Worm (Caenorhabditis elegans): ENCODE data around the gene unc-22.

The unc-22 gene

ce11 chrIV:11938554-11938953, 72.3 kb downstream of the unc-22 start (continued):
- TF ChIP-seq mab-9 (GFP tag; IDR thresholded peaks at IDR 0.05) (no peak), ztf-11 (tag; optimal IDR thresholded peaks at IDR 0.05) (no peak), ceh-88 (GFP tag; IDR thresholded peaks at IDR 0.05) (no peak), aha-1 (tag; optimal IDR thresholded peaks at IDR 0.05) (no peak)

ce11 chrIV:11937087-11937486, 73.7 kb downstream of the unc-22 start, which contains the start of gene slc-5A12:
Gene slc-5A12 (plus strand): TSS chrIV:11937419.
- TF ChIP-seq snu-23 (GFP tag; optimal IDR thresholded peaks at IDR 0.05) (peak; percentile 20), nhr-28 (tag; optimal IDR thresholded peaks at IDR 0.05) (no peak), nhr-12 (tag; optimal IDR thresholded peaks at IDR 0.05) (no peak), elt-3 (tag; optimal IDR thresholded peaks at IDR 0.05) (peak in 1 of 6 experiments; percentile 1), nhr-85 (tag) (peak; percentile 41), ceh-82 (tag; optimal IDR thresholded peaks at IDR 0.05) (no peak), sup-37 (GFP tag; optimal IDR thresholded peaks at IDR 0.05) (no peak), ztf-4 (tag; optimal IDR thresholded peaks at IDR 0.05) (no peak), blmp-1 (tag; optimal IDR thresholded peaks at IDR 0.05) (peak; percentile 72), unc-30 (tag; optimal IDR thresholded peaks at IDR 0.05) (no peak), swsn-7 (tag; optimal IDR thresholded peaks at IDR 0.05) (no peak), egl-27 (tag; optimal IDR thresholded peaks at IDR 0.05) (no peak)

DNA sequence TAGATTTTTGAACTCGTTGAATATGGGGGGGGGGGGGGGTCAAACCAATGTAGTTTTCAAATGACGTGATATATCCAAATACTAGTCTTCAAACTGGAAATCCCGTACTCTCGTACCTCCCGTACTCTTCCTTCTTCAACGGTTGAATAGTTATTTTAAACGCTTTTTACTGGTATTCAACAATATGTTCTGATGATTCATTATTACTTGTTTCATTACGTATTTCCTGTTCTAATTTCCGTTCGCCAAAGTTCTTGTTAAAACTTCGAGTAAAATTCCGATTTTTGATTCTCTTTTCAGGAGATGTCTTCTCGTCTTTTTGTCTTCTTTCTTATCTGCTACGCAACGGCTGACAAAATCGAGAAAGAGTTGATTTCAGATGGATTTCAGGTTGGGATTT, 80.2 kb downstream of the unc-22 start, which contains the start of gene nhx-9:
TSS of gene nhx-9 (plus strand) at position 301 of the 400 bp plus-strand sequence.
- no peak for TF ChIP-seq C16A3.4 (tag; optimal IDR thresholded peaks at IDR 0.05)
- no peak for TF ChIP-seq isw-1 (GFP tag; IDR thresholded peaks at IDR 0.05)
- TF ChIP-seq elt-2 (tag; optimal IDR thresholded peaks at IDR 0.05) = no peak
- TF ChIP-seq rnt-1 (tag; optimal IDR thresholded peaks at IDR 0.05) = no peak
- no peak for TF ChIP-seq zag-1 (tag; optimal IDR thresholded peaks at IDR 0.05)
- TF ChIP-seq sox-4 (tag; optimal IDR thresholded peaks at IDR 0.05) = no peak
- no peak for TF ChIP-seq hlh-4 (tag; optimal IDR thresholded peaks at IDR 0.05)
- no peak for TF ChIP-seq nhr-85 (tag)
- TF ChIP-seq lsy-2 (tag; optimal IDR thresholded peaks at IDR 0.05) = no peak
- TF ChIP-seq Y116A8C.19 (tag; optimal IDR thresholded peaks at IDR 0.05; ENCODE audit: borderline replicate concordance) = no peak

- TF ChIP-seq lsy-2 (tag; optimal IDR thresholded peaks at IDR 0.05) (peak in 1 of 2 experiments; percentile 66), nhr-28 (tag; optimal IDR thresholded peaks at IDR 0.05) (no peak), tlp-1 (tag; optimal IDR thresholded peaks at IDR 0.05) (no peak), alr-1 (tag; optimal IDR thresholded peaks at IDR 0.05; ENCODE audit: borderline replicate concordance) (no peak), dsc-1 (tag; optimal IDR thresholded peaks at IDR 0.05) (no peak), nhr-47 (tag; optimal IDR thresholded peaks at IDR 0.05) (peak; percentile 56), xbp-1 (tag; optimal IDR thresholded peaks at IDR 0.05) (peak; percentile 25), nhr-20 (tag; optimal IDR thresholded peaks at IDR 0.05) (peak; percentile 94), nhr-84 (tag; optimal IDR thresholded peaks at IDR 0.05) (no peak), zip-4 (GFP tag; optimal IDR thresholded peaks at IDR 0.05) (no peak), nhr-71 (tag; optimal IDR thresholded peaks at IDR 0.05) (peak; percentile 66), fkh-8 (tag; optimal IDR thresholded peaks at IDR 0.05) (no peak), nhr-85 (tag) (peak; percentile 81), nhr-76 (tag; optimal IDR thresholded peaks at IDR 0.05) (no peak), ceh-88 (GFP tag; IDR thresholded peaks at IDR 0.05) (peak; percentile 41; the same call in 1 of the 2 replicates), C16A3.4 (tag; optimal IDR thresholded peaks at IDR 0.05) (peak; percentile 43), ceh-82 (tag; optimal IDR thresholded peaks at IDR 0.05) (peak in 2 of 3 experiments; percentile 27 to 35), grh-1 (GFP tag; IDR thresholded peaks at IDR 0.05) (peak; percentile 27; the same call in 1 of the 2 replicates), unc-130 (tag; optimal IDR thresholded peaks at IDR 0.05) (no peak), aha-1 (tag; optimal IDR thresholded peaks at IDR 0.05) (no peak), nhr-77 (tag; optimal IDR thresholded peaks at IDR 0.05) (peak; percentile 30), rnt-1 (tag; optimal IDR thresholded peaks at IDR 0.05) (peak; percentile 83), zag-1 (tag; optimal IDR thresholded peaks at IDR 0.05) (no peak), snpc-4 (tag; optimal IDR thresholded peaks at IDR 0.05) (no peak), hpl-2 (GFP tag; optimal IDR thresholded peaks at IDR 0.05) (no peak), efl-3 (GFP tag; optimal IDR thresholded peaks at IDR 0.05) (no peak), ces-1 (GFP tag; optimal IDR thresholded peaks at IDR 0.05) (no peak), egl-13 (tag; optimal IDR thresholded peaks at IDR 0.05) (no peak), sox-4 (tag; optimal IDR thresholded peaks at IDR 0.05) (no peak), nhr-12 (tag; optimal IDR thresholded peaks at IDR 0.05) (no peak), irx-1 (tag; optimal IDR thresholded peaks at IDR 0.05) (peak; percentile 38), C34B4.2 (tag; optimal IDR thresholded peaks at IDR 0.05) (no peak), mep-1 (tag; optimal IDR thresholded peaks at IDR 0.05) (peak; percentile 23)
Observed at ce11 chrIV:11928388-11928787, 82.4 kb downstream of the unc-22 start.
